Fruit fly (Drosophila melanogaster) whole organism, embryonic: ENCODE measurements around the gene CG31637.
A peak's percentile ranks its signal among the peaks of the same experiment; 100 is the strongest.

Experiments used
- Ada2b ChIP-seq: fragments of 200-800 bp; sonication (Bioruptor generic); IDR thresholded peaks from 2 replicates; pipeline ENCODE4 v1.3.6; 2022; ENCODE audit warnings: missing biosample characterization, missing genetic modification characterization
- CG12071 ChIP-seq: fragments of 200-800 bp; sonication (Bioruptor generic); optimal IDR thresholded peaks from 3 replicates; lab custom pipeline; 2018; ENCODE audit warnings: missing biosample characterization, mild to moderate bottlenecking, missing genetic modification characterization
- CG18764 ChIP-seq: fragments of 200-800 bp; sonication (Bioruptor generic); optimal IDR thresholded peaks from 3 replicates; lab custom pipeline; 2016; ENCODE audit warnings: missing biosample characterization, missing genetic modification characterization
- CG6854 ChIP-seq: fragments of 200-800 bp; sonication (Bioruptor generic); optimal IDR thresholded peaks from 3 replicates; lab custom pipeline; 2017; ENCODE audit warnings: missing biosample characterization, mild to moderate bottlenecking, missing genetic modification characterization
- Dfd ChIP-seq, 2 experiments: fragments of >200 bp; optimal IDR thresholded peaks; 2 replicates each; lab custom pipeline; 2017; ENCODE audit warnings: missing biosample characterization in 2 of 2, missing genetic modification characterization in 2 of 2
- Lhr ChIP-seq: fragments of 200-800 bp; sonication (Bioruptor generic); optimal IDR thresholded peaks from 3 replicates; lab custom pipeline; 2017; ENCODE audit warnings: mild to moderate bottlenecking, missing biosample characterization, missing genetic modification reagents, missing genetic modification characterization
- Sox100B ChIP-seq: fragments of 200-800 bp; sonication (Bioruptor generic); optimal IDR thresholded peaks from 3 replicates; lab custom pipeline; 2018; ENCODE audit warnings: missing biosample characterization, mild to moderate bottlenecking, missing genetic modification characterization
- bcd ChIP-seq: fragments of 200-800 bp; sonication (Bioruptor generic); optimal IDR thresholded peaks from 2 replicates; lab custom pipeline; 2017; ENCODE audit warnings: missing biosample characterization, mild to moderate bottlenecking, missing genetic modification characterization
- btn ChIP-seq: fragments of 200-800 bp; sonication (Bioruptor generic); optimal IDR thresholded peaks from 2 replicates; lab custom pipeline; 2016; ENCODE audit warnings: missing biosample characterization, missing genetic modification characterization
- da ChIP-seq: fragments of 200-800 bp; sonication (Bioruptor generic); optimal IDR thresholded peaks from 2 replicates; lab custom pipeline; 2016; ENCODE audit warnings: missing biosample characterization, missing genetic modification characterization
- gfzf ChIP-seq: fragments of 200-800 bp; sonication (Bioruptor generic); optimal IDR thresholded peaks from 2 replicates; lab custom pipeline; 2016; ENCODE audit warnings: missing biosample characterization, mild to moderate bottlenecking, missing genetic modification characterization, moderate library complexity
- grau ChIP-seq: fragments of 200-800 bp; optimal IDR thresholded peaks from 3 replicates; lab custom pipeline; 2019; ENCODE audit warnings: missing biosample characterization, mild to moderate bottlenecking, missing genetic modification characterization, moderate library complexity
- tna ChIP-seq: fragments of 200-800 bp; sonication (Bioruptor generic); IDR thresholded peaks from 2 replicates; pipeline ENCODE4 v1.3.6; 2022; ENCODE audit warnings: missing biosample characterization, missing genetic modification characterization; ENCODE audit not compliant: partially characterized antibody

DNA sequence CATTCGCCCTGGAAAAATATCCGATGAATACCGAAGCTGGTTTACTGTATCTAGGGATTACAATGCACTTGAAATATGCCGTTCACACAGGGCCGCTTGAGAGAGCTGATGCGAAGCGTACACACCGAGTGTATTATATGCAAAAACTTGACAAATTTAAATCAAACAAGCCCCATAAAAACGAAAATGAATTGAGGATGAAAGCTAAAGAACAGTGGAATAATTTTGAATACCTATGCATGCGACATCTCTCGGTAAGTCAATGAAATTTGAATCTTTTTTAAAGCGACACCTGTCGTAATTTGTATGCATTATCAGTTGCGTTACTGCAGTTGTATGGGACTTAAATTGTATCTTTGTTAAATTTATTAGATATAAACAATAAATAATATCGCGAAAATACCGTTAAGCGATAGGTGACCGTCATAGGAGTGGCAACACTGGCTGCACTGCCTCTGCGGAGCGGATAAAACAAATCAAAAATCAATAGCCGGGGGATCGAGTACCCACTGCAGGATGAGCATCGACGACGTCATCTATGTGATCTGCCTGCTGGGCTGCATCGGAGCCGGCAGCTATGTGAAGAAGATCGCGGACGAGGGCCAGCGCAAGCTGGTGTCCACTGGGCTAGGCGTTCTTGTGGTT is 42.4 kb upstream of the CG31637 start, which contains the start of gene frj:
- TF ChIP-seq CG18764 (GFP tag; lab: Kevin White, UChicago): peak; percentile 53
- TF ChIP-seq bcd (GFP tag; lab: Kevin White, UChicago): peak; percentile 68
- TF ChIP-seq CG6854: no peak
- no peak for TF ChIP-seq da (GFP tag; lab: Kevin White, UChicago)
- TF ChIP-seq CG12071 (GFP tag; lab: Kevin White, UChicago): no peak
- no peak for TF ChIP-seq btn
- TF ChIP-seq Dfd (GFP tag; optimal IDR thresholded peaks at IDR 0.05; lab: Kevin White, UChicago): peak in 1 of 2 experiments; percentile 62
- TF ChIP-seq grau (tag; lab: Kevin White, UChicago): peak; percentile 77
- TF ChIP-seq tna: no peak
- peak; percentile 92 for TF ChIP-seq Lhr (GFP tag; lab: Kevin White, UChicago)
- peak; percentile 31; the same call in 1 of the 2 replicates for TF ChIP-seq Ada2b
- TF ChIP-seq Sox100B (GFP tag; lab: Kevin White, UChicago): no peak
- peak; percentile 95 for TF ChIP-seq gfzf (GFP tag; lab: Kevin White, UChicago)
